Worm (Caenorhabditis elegans) whole organism, early embryonic: Measurements from ENCODE around the gene F52H3.11.

Experiments
- B0310.2 ChIP-seq: sonication (generic microtip); optimal IDR thresholded peaks from 2 replicates; lab custom pipeline; 2016; ENCODE audit warnings: mild to moderate bottlenecking, missing genetic modification characterization, missing compliant biosample characterization
- F13C5.2 ChIP-seq: sonication (generic microtip); optimal IDR thresholded peaks from 2 replicates; lab custom pipeline; 2017; ENCODE audit warnings: mild to moderate bottlenecking, missing genetic modification characterization, inconsistent platforms, missing compliant biosample characterization
- aly-1 ChIP-seq: sonication (generic microtip); optimal IDR thresholded peaks from 2 replicates; lab custom pipeline; 2016; ENCODE audit warnings: missing genetic modification characterization, missing compliant biosample characterization
- ama-1 ChIP-seq: fragments of 150-350 bp; optimal IDR thresholded peaks from 2 replicates; lab custom pipeline; 2014
- ceh-13 ChIP-seq: fragments of 200-800 bp; sonication (Bioruptor generic); optimal IDR thresholded peaks from 2 replicates; lab custom pipeline; 2018; ENCODE audit warnings: mild to moderate bottlenecking, missing genetic modification characterization, missing compliant biosample characterization
- flt-1 ChIP-seq: fragments of 200-800 bp; sonication (Bioruptor generic); IDR thresholded peaks from 2 replicates; pipeline ENCODE4 v1.3.6; 2022; ENCODE audit warnings: missing genetic modification characterization, missing compliant biosample characterization
- hmbx-1 ChIP-seq: sonication (generic microtip); optimal IDR thresholded peaks from 2 replicates; lab custom pipeline; 2016; ENCODE audit warnings: mild to moderate bottlenecking, missing genetic modification characterization, missing compliant biosample characterization
- hmg-4 ChIP-seq: fragments of 200-800 bp; sonication (Bioruptor generic); optimal IDR thresholded peaks from 2 replicates; lab custom pipeline; 2018; ENCODE audit warnings: mild to moderate bottlenecking, missing genetic modification characterization, missing compliant biosample characterization
- tbx-11 ChIP-seq: fragments of 200-800 bp; sonication (Bioruptor generic); IDR thresholded peaks from 2 replicates; pipeline ENCODE4 v1.3.6; 2022; ENCODE audit warnings: missing genetic modification characterization, missing compliant biosample characterization
- tbx-37 ChIP-seq: fragments of 200-800 bp; sonication (Bioruptor generic); conservative IDR thresholded peaks from 2 replicates; pipeline ENCODE4 v1.3.6; 2022; ENCODE audit warnings: missing genetic modification reagents, missing genetic modification characterization, missing compliant biosample characterization

DNA sequence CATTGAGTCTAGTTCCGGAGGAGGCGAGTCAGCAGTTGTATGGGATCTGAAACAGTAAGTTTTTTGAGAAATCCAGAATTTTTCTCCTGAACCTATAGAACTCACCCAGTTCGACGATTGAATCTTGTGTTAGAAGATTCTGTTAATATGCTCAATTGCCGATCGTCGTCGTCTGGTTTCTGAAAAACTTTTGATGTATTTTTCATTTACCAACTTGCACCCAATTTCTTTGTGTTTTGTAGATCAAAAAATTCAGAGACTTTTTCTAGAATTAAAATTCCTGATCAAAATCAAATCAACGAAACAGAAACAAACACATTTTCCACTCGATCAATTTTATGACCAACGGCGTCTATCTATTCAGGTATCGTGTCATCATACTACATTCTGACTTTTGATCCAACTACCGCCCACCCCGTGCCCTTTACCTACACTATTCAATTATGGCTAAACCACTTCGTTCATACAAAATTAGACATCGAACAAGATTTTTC lies 11.6 kb upstream of the F52H3.11 start, which contains the start of gene C18D1.2:
- TF ChIP-seq hmg-4 (GFP tag; lab: Kevin White, UChicago), result no peak
- no peak for TF ChIP-seq aly-1 (tag; lab: Kevin White, UChicago)
- no peak for TF ChIP-seq hmbx-1
- no peak for TF ChIP-seq B0310.2 (tag; lab: Kevin White, UChicago)
- TF ChIP-seq F13C5.2, result no peak
- no peak for TF ChIP-seq tbx-37 (GFP tag; lab: Robert Waterston, UW)
- TF ChIP-seq ceh-13 (GFP tag; lab: Kevin White, UChicago), result no peak
- no peak for TF ChIP-seq tbx-11 (GFP tag; lab: Robert Waterston, UW)
- TF ChIP-seq flt-1 (GFP tag; lab: Robert Waterston, UW), result no peak
- TF ChIP-seq ama-1 (lab: Kevin White, UChicago), result no peak
